Worm (Caenorhabditis elegans): ENCODE results near the gene C17C3.9.

ce11 chrII:5570272-5570671 lies 38.2 kb upstream of the C17C3.9 start, which contains the start of the genes C17C3.1 and C17C3.15:
- no peak for TF ChIP-seq him-1 (tag; optimal IDR thresholded peaks at IDR 0.05)
- no peak for TF ChIP-seq W03F9.2 (tag; optimal IDR thresholded peaks at IDR 0.05)

All from whole organism, L4/young adult.